Fruit fly (Drosophila melanogaster) whole organism, embryonic: ENCODE measurements around the gene Hr4.

ENCODE experiments used
- Bgb ChIP-seq: fragments of 200-800 bp; sonication (Bioruptor generic); IDR thresholded peaks from 2 replicates; pipeline ENCODE4 v1.3.6; 2022; ENCODE audit warnings: missing biosample characterization, missing genetic modification characterization; ENCODE audit not compliant: partially characterized antibody
- CG10321 ChIP-seq: fragments of 200-800 bp; sonication (Bioruptor generic); IDR thresholded peaks from 2 replicates; pipeline ENCODE4 v1.3.6; 2022; ENCODE audit warnings: missing biosample characterization, missing genetic modification characterization
- CG11093 ChIP-seq: fragments of 200-800 bp; sonication (Bioruptor generic); IDR thresholded peaks from 3 replicates; pipeline ENCODE4 v1.3.6; 2022; ENCODE audit warnings: missing biosample characterization, missing genetic modification characterization
- CG11504 ChIP-seq: fragments of 200-800 bp; sonication (Bioruptor generic); optimal IDR thresholded peaks from 3 replicates; lab custom pipeline; 2019; ENCODE audit warnings: missing biosample characterization, mild to moderate bottlenecking, missing genetic modification characterization, moderate library complexity
- CG11695 ChIP-seq: fragments of 200-800 bp; sonication (Bioruptor generic); IDR thresholded peaks from 3 replicates; pipeline ENCODE4 v1.3.6; 2022; ENCODE audit warnings: missing biosample characterization, missing genetic modification characterization
- CG12299 ChIP-seq: fragments of 200-800 bp; sonication (Bioruptor generic); optimal IDR thresholded peaks from 2 replicates; lab custom pipeline; 2018; ENCODE audit warnings: missing biosample characterization, mild to moderate bottlenecking, missing genetic modification characterization
- CG1233 ChIP-seq: fragments of 200-800 bp; sonication (Bioruptor generic); optimal IDR thresholded peaks from 4 replicates; lab custom pipeline; 2018; ENCODE audit warnings: missing biosample characterization, mild to moderate bottlenecking, missing genetic modification characterization
- CG14860 ChIP-seq: fragments of 200-800 bp; sonication (Bioruptor generic); IDR thresholded peaks from 3 replicates; pipeline ENCODE4 v1.3.6; 2022; ENCODE audit warnings: missing biosample characterization, missing genetic modification characterization; ENCODE audit not compliant: partially characterized antibody
- CG14965 ChIP-seq: fragments of 200-800 bp; sonication (Bioruptor generic); optimal IDR thresholded peaks from 2 replicates; lab custom pipeline; 2016; ENCODE audit warnings: missing biosample characterization, missing genetic modification characterization, borderline replicate concordance
- CG1529 ChIP-seq: fragments of 200-800 bp; sonication (Bioruptor generic); optimal IDR thresholded peaks from 3 replicates; lab custom pipeline; 2018; ENCODE audit warnings: missing biosample characterization, missing genetic modification characterization
- CG3065 ChIP-seq: fragments of 200-800 bp; sonication (Bioruptor generic); optimal IDR thresholded peaks from 2 replicates; lab custom pipeline; 2016; ENCODE audit warnings: missing biosample characterization, missing genetic modification characterization
- CG3726 ChIP-seq: fragments of 200-800 bp; sonication (Bioruptor generic); IDR thresholded peaks from 3 replicates; pipeline ENCODE4, ENCODE4 v1.3.6; 2022; ENCODE audit warnings: missing biosample characterization, missing genetic modification characterization
- CG6813 ChIP-seq: fragments of 200-800 bp; sonication (Bioruptor generic); optimal IDR thresholded peaks from 2 replicates; lab custom pipeline; 2017; ENCODE audit warnings: missing biosample characterization, missing genetic modification characterization, mild to moderate bottlenecking, moderate library complexity, missing genetic modification reagents
- CG7987 ChIP-seq: fragments of 200-800 bp; sonication (Bioruptor generic); optimal IDR thresholded peaks from 2 replicates; lab custom pipeline; 2018; ENCODE audit warnings: missing biosample characterization, mild to moderate bottlenecking, missing genetic modification characterization, moderate library complexity
- CG8290 ChIP-seq, 3 experiments: fragments of 200-800 bp; sonication (Bioruptor generic); optimal IDR thresholded peaks; 2 replicates each; lab custom pipeline; 2016 to 2019; ENCODE audit warnings: missing biosample characterization in 3 of 3, missing genetic modification characterization in 3 of 3, mild to moderate bottlenecking in 2 of 3, moderate library complexity in 1 of 3
- CG8944 ChIP-seq: fragments of 200-800 bp; sonication (Bioruptor generic); optimal IDR thresholded peaks from 3 replicates; lab custom pipeline; 2016; ENCODE audit warnings: missing biosample characterization, missing genetic modification characterization
- CG9215 ChIP-seq: fragments of 200-800 bp; sonication (Bioruptor generic); IDR thresholded peaks from 2 replicates; pipeline ENCODE4 v1.3.6; 2022; ENCODE audit warnings: missing biosample characterization, missing genetic modification characterization
- CG9932 ChIP-seq: fragments of 200-800 bp; sonication (Bioruptor generic); IDR thresholded peaks from 2 replicates; pipeline ENCODE4 v1.3.6; 2022; ENCODE audit warnings: missing biosample characterization, missing genetic modification characterization
- CTCF ChIP-seq: fragments of 200-800 bp; sonication (Bioruptor generic); optimal IDR thresholded peaks from 2 replicates; lab custom pipeline; 2017; ENCODE audit warnings: missing biosample characterization, mild to moderate bottlenecking, missing genetic modification characterization, moderate library complexity
- Camta ChIP-seq: fragments of 200-800 bp; sonication (Bioruptor generic); optimal IDR thresholded peaks from 2 replicates; lab custom pipeline; 2016; ENCODE audit warnings: missing biosample characterization, missing genetic modification characterization
- Dip2 ChIP-seq: fragments of 200-800 bp; sonication (Bioruptor generic); IDR thresholded peaks from 2 replicates; pipeline ENCODE4 v1.3.6; 2022; ENCODE audit warnings: missing biosample characterization, missing genetic modification characterization
- Dip3 ChIP-seq: fragments of 200-800 bp; sonication (Bioruptor generic); optimal IDR thresholded peaks from 3 replicates; lab custom pipeline; 2016; ENCODE audit warnings: missing biosample characterization, missing genetic modification characterization
- Dref ChIP-seq: fragments of 200-800 bp; sonication (Bioruptor generic); IDR thresholded peaks from 2 replicates; pipeline ENCODE4 v1.3.6; 2022; ENCODE audit warnings: missing biosample characterization, missing genetic modification characterization
- Fer2 ChIP-seq: fragments of 200-800 bp; sonication (Bioruptor generic); optimal IDR thresholded peaks from 2 replicates; lab custom pipeline; 2018; ENCODE audit warnings: missing biosample characterization, mild to moderate bottlenecking, missing genetic modification characterization, moderate library complexity
- GATAe ChIP-seq: fragments of 200-800 bp; sonication (Bioruptor generic); conservative IDR thresholded peaks from 2 replicates; pipeline ENCODE4 v1.3.6; 2022; ENCODE audit warnings: missing biosample characterization, missing genetic modification characterization
- HLHmδ ChIP-seq: fragments of 200-800 bp; sonication (Bioruptor generic); optimal IDR thresholded peaks from 2 replicates; lab custom pipeline; 2018; ENCODE audit warnings: missing biosample characterization, mild to moderate bottlenecking, missing genetic modification characterization, moderate library complexity
- Hey ChIP-seq: fragments of 200-800 bp; sonication (Bioruptor generic); optimal IDR thresholded peaks from 3 replicates; lab custom pipeline; 2018; ENCODE audit warnings: missing biosample characterization, mild to moderate bottlenecking, missing genetic modification characterization
- Hr78 ChIP-seq, 2 experiments: fragments of 200-800 bp in 1 of 2; fragments of >200 bp in 1 of 2; sonication (Bioruptor generic) in 1 of 2; optimal IDR thresholded peaks; 2 replicates each; lab custom pipeline; 2017 to 2019; ENCODE audit warnings: missing biosample characterization in 2 of 2, missing genetic modification characterization in 2 of 2, mild to moderate bottlenecking in 1 of 2, moderate library complexity in 1 of 2
- Hsf ChIP-seq: fragments of 200-800 bp; sonication (Bioruptor generic); optimal IDR thresholded peaks from 3 replicates; lab custom pipeline; 2016; ENCODE audit warnings: missing biosample characterization, missing genetic modification characterization
- MTF-1 ChIP-seq: fragments of 200-800 bp; sonication (Bioruptor generic); optimal IDR thresholded peaks from 2 replicates; lab custom pipeline; 2018; ENCODE audit warnings: missing biosample characterization, mild to moderate bottlenecking, missing genetic modification characterization, borderline replicate concordance
- Six4 ChIP-seq: fragments of 200-800 bp; sonication (Bioruptor generic); optimal IDR thresholded peaks from 2 replicates; lab custom pipeline; 2016; ENCODE audit warnings: missing biosample characterization, missing genetic modification characterization
- ab ChIP-seq: fragments of 200-800 bp; sonication (Bioruptor generic); optimal IDR thresholded peaks from 2 replicates; lab custom pipeline; 2016; ENCODE audit warnings: missing biosample characterization, missing genetic modification characterization
- ap ChIP-seq: fragments of 200-800 bp; sonication (Bioruptor generic); IDR thresholded peaks from 2 replicates; pipeline ENCODE4 v1.3.6; 2022; ENCODE audit warnings: missing biosample characterization, missing genetic modification characterization
- ase ChIP-seq: fragments of 200-800 bp; sonication (Bioruptor generic); IDR thresholded peaks from 3 replicates; pipeline ENCODE4 v1.3.6; 2022; ENCODE audit warnings: missing biosample characterization, missing genetic modification characterization
- ato ChIP-seq: fragments of 200-800 bp; sonication (Bioruptor generic); IDR thresholded peaks from 2 replicates; pipeline ENCODE4 v1.3.6; 2022; ENCODE audit warnings: missing biosample characterization, missing genetic modification characterization; ENCODE audit not compliant: partially characterized antibody
- bowl ChIP-seq: fragments of 200-800 bp; sonication (Bioruptor generic); IDR thresholded peaks from 2 replicates; pipeline ENCODE4 v1.3.6; 2022; ENCODE audit warnings: missing biosample characterization, missing genetic modification characterization
- eyg ChIP-seq: fragments of 200-800 bp; sonication (Bioruptor generic); optimal IDR thresholded peaks from 3 replicates; lab custom pipeline; 2016; ENCODE audit warnings: missing biosample characterization, missing genetic modification characterization
- gfzf ChIP-seq: fragments of 200-800 bp; sonication (Bioruptor generic); optimal IDR thresholded peaks from 2 replicates; lab custom pipeline; 2016; ENCODE audit warnings: missing biosample characterization, mild to moderate bottlenecking, missing genetic modification characterization, moderate library complexity
- hbn ChIP-seq: fragments of 200-800 bp; sonication (Bioruptor generic); IDR thresholded peaks from 2 replicates; pipeline ENCODE4 v1.3.6; 2022; ENCODE audit warnings: missing biosample characterization, missing genetic modification characterization; ENCODE audit not compliant: partially characterized antibody
- ind ChIP-seq: fragments of 200-800 bp; sonication (Bioruptor generic); optimal IDR thresholded peaks from 3 replicates; lab custom pipeline; 2016; ENCODE audit warnings: missing biosample characterization, missing genetic modification characterization
- jumu ChIP-seq: fragments of 200-800 bp; sonication (Bioruptor generic); optimal IDR thresholded peaks from 3 replicates; lab custom pipeline; 2016; ENCODE audit warnings: missing biosample characterization, missing genetic modification characterization
- lbe ChIP-seq: fragments of 200-800 bp; sonication (Bioruptor generic); optimal IDR thresholded peaks from 2 replicates; lab custom pipeline; 2016; ENCODE audit warnings: missing biosample characterization, mild to moderate bottlenecking, missing genetic modification characterization
- nerfin-1 ChIP-seq: fragments of 200-800 bp; sonication (Bioruptor generic); optimal IDR thresholded peaks from 3 replicates; lab custom pipeline; 2019; ENCODE audit warnings: missing biosample characterization, mild to moderate bottlenecking, missing genetic modification characterization, moderate library complexity
- row ChIP-seq: fragments of 200-800 bp; sonication (Bioruptor generic); IDR thresholded peaks from 3 replicates; pipeline ENCODE4 v1.3.6; 2022; ENCODE audit warnings: missing biosample characterization, missing genetic modification characterization
- run ChIP-seq: fragments of 200-800 bp; sonication (Bioruptor generic); optimal IDR thresholded peaks from 3 replicates; lab custom pipeline; 2018; ENCODE audit warnings: missing biosample characterization, mild to moderate bottlenecking, missing genetic modification characterization
- shn ChIP-seq: fragments of 200-800 bp; sonication (Bioruptor generic); optimal IDR thresholded peaks from 3 replicates; lab custom pipeline; 2016; ENCODE audit warnings: missing biosample characterization, missing genetic modification characterization
- sr ChIP-seq: fragments of 200-800 bp; sonication (Bioruptor generic); IDR thresholded peaks from 3 replicates; pipeline ENCODE4 v1.3.6; 2022; ENCODE audit warnings: missing biosample characterization, missing genetic modification characterization
- tin ChIP-seq: fragments of 200-800 bp; sonication (Bioruptor generic); optimal IDR thresholded peaks from 3 replicates; lab custom pipeline; 2016; ENCODE audit warnings: missing biosample characterization, missing genetic modification characterization
- ttk ChIP-seq: fragments of 200-800 bp; sonication (Bioruptor generic); IDR thresholded peaks from 2 replicates; pipeline ENCODE4 v2.1.2; 2022; ENCODE audit warnings: missing biosample characterization, missing genetic modification characterization

Hr4 gene

dm6 chrX:1944245-1945114 is 2.7 kb downstream of the Hr4 start (continued):
- TF ChIP-seq ap (GFP tag; lab: Robert Waterston, UW) = peak; percentile 48
- TF ChIP-seq gfzf (GFP tag; lab: Kevin White, UChicago) = no peak
- TF ChIP-seq Camta (GFP tag; lab: Kevin White, UChicago) = no peak
- no peak for TF ChIP-seq run (tag; lab: Kevin White, UChicago)
- TF ChIP-seq sr (GFP tag; lab: Robert Waterston, UW) = no peak
- no peak for TF ChIP-seq CG3065 (GFP tag; lab: Kevin White, UChicago)
- TF ChIP-seq tin (GFP tag; lab: Kevin White, UChicago) = peak; percentile 26
- TF ChIP-seq Dip2 = no peak
- TF ChIP-seq ato (GFP tag; lab: Robert Waterston, UW) = no peak
- no peak for TF ChIP-seq CG6813 (GFP tag; lab: Kevin White, UChicago)
- TF ChIP-seq lbe = no peak
- no peak for TF ChIP-seq Hey (tag; lab: Kevin White, UChicago)
- TF ChIP-seq row (GFP tag; lab: Robert Waterston, UW) = peak; percentile 64
- TF ChIP-seq Six4 (GFP tag; lab: Kevin White, UChicago) = peak; percentile 16
- no peak for TF ChIP-seq Dref (GFP tag; lab: Robert Waterston, UW)
- peak; percentile 31 for TF ChIP-seq shn
- peak; percentile 98 for TF ChIP-seq nerfin-1
- no peak for TF ChIP-seq ab (GFP tag; lab: Kevin White, UChicago)
- no peak for TF ChIP-seq CG3726 (GFP tag; lab: Robert Waterston, UW)
- no peak for TF ChIP-seq CG8290 (GFP tag; optimal IDR thresholded peaks at IDR 0.05; lab: Kevin White, UChicago)
- peak in 1 of 2 experiments; percentile 62 for TF ChIP-seq CG8290 (tag; optimal IDR thresholded peaks at IDR 0.05; lab: Kevin White, UChicago)
- no peak for TF ChIP-seq eyg (GFP tag; lab: Kevin White, UChicago)
- TF ChIP-seq CG8944 (GFP tag; lab: Kevin White, UChicago) = peak; percentile 67
- TF ChIP-seq MTF-1 (GFP tag; lab: Kevin White, UChicago) = no peak
- TF ChIP-seq ase (GFP tag; lab: Robert Waterston, UW) = peak; percentile 42; the same call in 1 of the 3 replicates
- TF ChIP-seq CG11093 (GFP tag; lab: Robert Waterston, UW) = peak; percentile 35; the same call in 1 of the 3 replicates
- peak; percentile 53 for TF ChIP-seq Dip3 (GFP tag; lab: Kevin White, UChicago)
- TF ChIP-seq Hr78 (GFP tag; optimal IDR thresholded peaks at IDR 0.05; lab: Kevin White, UChicago) = no peak
- peak; percentile 66 for TF ChIP-seq ind (GFP tag; lab: Kevin White, UChicago)
- 0 out of 3 replicates have a peak, but pooled peaks have one; percentile 11 for TF ChIP-seq CG14860 (GFP tag; lab: Robert Waterston, UW)
- no peak for TF ChIP-seq ttk (GFP tag; lab: Robert Waterston, UW)
- TF ChIP-seq hbn = no peak
- no peak for TF ChIP-seq CG14965 (GFP tag; lab: Kevin White, UChicago)
- TF ChIP-seq Fer2 = no peak
- TF ChIP-seq CG9932 = peak; percentile 47
- TF ChIP-seq CG10321 (GFP tag; lab: Robert Waterston, UW) = no peak
- peak; percentile 26 for TF ChIP-seq Hsf (GFP tag; lab: Kevin White, UChicago)
- no peak for TF ChIP-seq Bgb (GFP tag; lab: Robert Waterston, UW)
- TF ChIP-seq HLHmδ (GFP tag; lab: Kevin White, UChicago) = no peak
- TF ChIP-seq CG7987 = no peak
- TF ChIP-seq bowl (GFP tag; lab: Robert Waterston, UW) = no peak
- peak; percentile 36 for TF ChIP-seq jumu (GFP tag; lab: Kevin White, UChicago)
- TF ChIP-seq CG1233 = no peak
- peak; percentile 47; the same call in 2 of the 3 replicates for TF ChIP-seq CG11695 (GFP tag; lab: Robert Waterston, UW)
- TF ChIP-seq CG12299 (tag; lab: Kevin White, UChicago) = peak; percentile 34
- peak; percentile 23; the same call in 1 of the 2 replicates for TF ChIP-seq CG9215 (GFP tag; lab: Robert Waterston, UW)
- TF ChIP-seq CTCF (GFP tag; lab: Kevin White, UChicago) = no peak
- TF ChIP-seq CG1529 (GFP tag; lab: Kevin White, UChicago) = no peak
- TF ChIP-seq CG11504 (tag; lab: Kevin White, UChicago) = peak; percentile 39
- no peak for TF ChIP-seq GATAe (GFP tag; lab: Robert Waterston, UW)
